Worm (Caenorhabditis elegans) whole organism, young adult: ENCODE data around the gene svh-2.

Experiments used
- B0336.3 ChIP-seq: fragments of 200-800 bp; sonication (Bioruptor generic); IDR thresholded peaks from 2 replicates; pipeline ENCODE4 v1.3.6; 2022; ENCODE audit warnings: missing genetic modification characterization, missing compliant biosample characterization
- C17E4.6 ChIP-seq: fragments of 200-800 bp; sonication (Bioruptor generic); IDR thresholded peaks from 2 replicates; pipeline ENCODE4 v1.3.6; 2022; ENCODE audit warnings: missing genetic modification reagents, missing genetic modification characterization, missing compliant biosample characterization
- F10E7.11 ChIP-seq: sonication (generic microtip); optimal IDR thresholded peaks from 2 replicates; lab custom pipeline; 2017; ENCODE audit warnings: mild to moderate bottlenecking, missing genetic modification characterization, moderate library complexity, missing compliant biosample characterization
- F22D6.2 ChIP-seq: sonication (generic microtip); optimal IDR thresholded peaks from 2 replicates; lab custom pipeline; 2016; ENCODE audit warnings: mild to moderate bottlenecking, missing genetic modification characterization, missing compliant biosample characterization
- F39B2.1 ChIP-seq: fragments of 200-800 bp; sonication (Bioruptor generic); IDR thresholded peaks from 2 replicates; pipeline ENCODE4 v1.3.6; 2022; ENCODE audit warnings: missing genetic modification reagents, missing genetic modification characterization, missing compliant biosample characterization
- F57A8.1 ChIP-seq: fragments of 200-800 bp; sonication (Bioruptor generic); optimal IDR thresholded peaks from 2 replicates; lab custom pipeline; 2018; ENCODE audit warnings: mild to moderate bottlenecking, missing genetic modification characterization, moderate library complexity, missing compliant biosample characterization
- K11D2.4 ChIP-seq: fragments of 200-800 bp; sonication (Bioruptor generic); IDR thresholded peaks from 2 replicates; pipeline ENCODE4 v1.3.6; 2022; ENCODE audit warnings: missing genetic modification reagents, missing genetic modification characterization, missing compliant biosample characterization
- K12H6.12 ChIP-seq: fragments of 200-800 bp; sonication (Bioruptor generic); optimal IDR thresholded peaks from 2 replicates; lab custom pipeline; 2018; ENCODE audit warnings: mild to moderate bottlenecking, missing genetic modification characterization, missing compliant biosample characterization
- Y53G8AR.9 ChIP-seq: fragments of 200-800 bp; sonication (Bioruptor generic); conservative IDR thresholded peaks from 2 replicates; pipeline ENCODE4 v1.3.6; 2022; ENCODE audit warnings: missing genetic modification reagents, missing genetic modification characterization, missing compliant biosample characterization
- Y56A3A.18 ChIP-seq: fragments of 200-800 bp; sonication (Bioruptor generic); IDR thresholded peaks from 2 replicates; pipeline ENCODE4 v1.3.6; 2022; ENCODE audit warnings: missing genetic modification reagents, missing genetic modification characterization, missing compliant biosample characterization
- Y67H2A.10 ChIP-seq: fragments of 200-800 bp; sonication (Bioruptor generic); conservative IDR thresholded peaks from 2 replicates; pipeline ENCODE4 v1.3.6; 2022; ENCODE audit warnings: missing genetic modification reagents, missing genetic modification characterization, missing compliant biosample characterization
- Y95B8A.8 ChIP-seq: fragments of 200-800 bp; sonication (Bioruptor generic); IDR thresholded peaks from 2 replicates; pipeline ENCODE4 v1.3.6; 2022; ENCODE audit warnings: missing genetic modification reagents, missing genetic modification characterization, missing compliant biosample characterization
- attf-6 ChIP-seq: fragments of 200-800 bp; sonication (Bioruptor generic); IDR thresholded peaks from 2 replicates; pipeline ENCODE4 v1.3.6; 2022; ENCODE audit warnings: missing genetic modification reagents, missing genetic modification characterization, missing compliant biosample characterization
- ccch-3 ChIP-seq: fragments of 200-800 bp; sonication (Bioruptor generic); optimal IDR thresholded peaks from 2 replicates; lab custom pipeline; 2018; ENCODE audit warnings: mild to moderate bottlenecking, missing genetic modification characterization, missing compliant biosample characterization
- cebp-1 ChIP-seq, 2 experiments: fragments of 200-800 bp in 1 of 2; sonication (Bioruptor generic) in 1 of 2; sonication (generic microtip) in 1 of 2; IDR thresholded peaks in 1 of 2; optimal IDR thresholded peaks in 1 of 2; 2 replicates each; pipeline versions ENCODE4 v1.3.6 to Lab custom; 2017 to 2022; ENCODE audit warnings: missing compliant biosample characterization in 2 of 2, missing genetic modification characterization in 2 of 2, mild to moderate bottlenecking in 1 of 2, missing genetic modification reagents in 1 of 2, moderate library complexity in 1 of 2
- cebp-2 ChIP-seq: fragments of 200-800 bp; sonication (Bioruptor generic); IDR thresholded peaks from 2 replicates; pipeline ENCODE4 v1.3.6; 2022; ENCODE audit warnings: missing genetic modification characterization, missing compliant biosample characterization
- ceh-58 ChIP-seq: fragments of 200-800 bp; sonication (Bioruptor generic); IDR thresholded peaks from 2 replicates; pipeline ENCODE4 v1.3.6; 2022; ENCODE audit warnings: missing genetic modification characterization, missing compliant biosample characterization
- ceh-79 ChIP-seq: sonication (generic microtip); optimal IDR thresholded peaks from 2 replicates; lab custom pipeline; 2017; ENCODE audit warnings: mild to moderate bottlenecking, missing genetic modification characterization, missing compliant biosample characterization
- chd-7 ChIP-seq: sonication (generic microtip); optimal IDR thresholded peaks from 2 replicates; lab custom pipeline; 2016; ENCODE audit warnings: mild to moderate bottlenecking, missing genetic modification characterization, moderate library complexity, missing compliant biosample characterization
- dpl-1 ChIP-seq: fragments of 150-350 bp; optimal IDR thresholded peaks from 2 replicates; lab custom pipeline; 2014; ENCODE audit warnings: missing biosample characterization, missing genetic modification reagents, missing genetic modification characterization
- ekl-4 ChIP-seq: fragments of 200-800 bp; sonication (Bioruptor generic); IDR thresholded peaks from 2 replicates; pipeline ENCODE4 v1.3.6; 2022; ENCODE audit warnings: missing genetic modification reagents, missing genetic modification characterization, missing compliant biosample characterization
- fkh-3 ChIP-seq: sonication (generic microtip); optimal IDR thresholded peaks from 2 replicates; lab custom pipeline; 2016; ENCODE audit warnings: mild to moderate bottlenecking, missing genetic modification characterization, missing compliant biosample characterization
- gei-17 ChIP-seq: fragments of 200-800 bp; sonication (Bioruptor generic); optimal IDR thresholded peaks from 2 replicates; lab custom pipeline; 2018; ENCODE audit warnings: mild to moderate bottlenecking, missing genetic modification characterization, missing compliant biosample characterization
- hmg-1.2 ChIP-seq: fragments of 200-800 bp; sonication (Bioruptor generic); IDR thresholded peaks from 2 replicates; pipeline ENCODE4 v1.3.6; 2022; ENCODE audit warnings: missing genetic modification reagents, missing genetic modification characterization, missing compliant biosample characterization
- hsf-1 ChIP-seq: fragments of 200-800 bp; sonication (Bioruptor generic); IDR thresholded peaks from 2 replicates; pipeline ENCODE4 v1.3.6; 2022; ENCODE audit warnings: missing genetic modification reagents, missing genetic modification characterization, missing compliant biosample characterization
- let-526 ChIP-seq: fragments of 200-800 bp; sonication (Bioruptor generic); IDR thresholded peaks from 2 replicates; pipeline ENCODE4 v1.3.6; 2022; ENCODE audit warnings: missing genetic modification reagents, missing genetic modification characterization, missing compliant biosample characterization
- let-607 ChIP-seq, 2 experiments: fragments of 200-800 bp in 1 of 2; sonication (Bioruptor generic) in 1 of 2; sonication (generic microtip) in 1 of 2; optimal IDR thresholded peaks; 2 replicates each; lab custom pipeline; 2016 to 2018; ENCODE audit warnings: mild to moderate bottlenecking in 2 of 2, missing compliant biosample characterization in 2 of 2, missing genetic modification characterization in 2 of 2, moderate library complexity in 2 of 2, missing genotype in 1 of 2
- lin-26 ChIP-seq: fragments of 200-800 bp; sonication (Bioruptor generic); IDR thresholded peaks from 2 replicates; pipeline ENCODE4 v1.3.6; 2022; ENCODE audit warnings: missing genetic modification reagents, missing genetic modification characterization, missing compliant biosample characterization
- lin-54 ChIP-seq: fragments of 200-800 bp; sonication (Bioruptor generic); optimal IDR thresholded peaks from 2 replicates; lab custom pipeline; 2018; ENCODE audit warnings: mild to moderate bottlenecking, missing genetic modification characterization, missing compliant biosample characterization
- madf-8 ChIP-seq: fragments of 200-800 bp; sonication (Bioruptor generic); conservative IDR thresholded peaks from 2 replicates; pipeline ENCODE4 v1.3.6; 2022; ENCODE audit warnings: missing genetic modification reagents, missing genetic modification characterization, missing compliant biosample characterization
- mel-28 ChIP-seq: sonication (generic microtip); optimal IDR thresholded peaks from 2 replicates; lab custom pipeline; 2016; ENCODE audit warnings: borderline replicate concordance, mild to moderate bottlenecking, missing genetic modification characterization, missing compliant biosample characterization
- nfya-2 ChIP-seq: fragments of 200-800 bp; sonication (Bioruptor generic); IDR thresholded peaks from 2 replicates; pipeline ENCODE4 v1.3.6; 2022; ENCODE audit warnings: missing genetic modification reagents, missing genetic modification characterization, missing compliant biosample characterization
- nfyb-1 ChIP-seq: fragments of 200-800 bp; sonication (Bioruptor generic); IDR thresholded peaks from 2 replicates; pipeline ENCODE4 v1.3.6; 2022; ENCODE audit warnings: missing genetic modification reagents, missing genetic modification characterization, missing compliant biosample characterization
- pbrm-1 ChIP-seq: fragments of 200-800 bp; sonication (Bioruptor generic); IDR thresholded peaks from 2 replicates; pipeline ENCODE4 v1.3.6; 2022; ENCODE audit warnings: missing genetic modification reagents, missing genetic modification characterization, missing compliant biosample characterization
- rpc-1 ChIP-seq, 2 experiments: fragments of 150-350 bp in 1 of 2; sonication (generic microtip) in 1 of 2; optimal IDR thresholded peaks; 2 replicates each; lab custom pipeline; 2014 to 2018; ENCODE audit warnings: missing biosample characterization in 1 of 2, missing genetic modification characterization in 1 of 2, missing genetic modification reagents in 1 of 2, missing genotype in 1 of 2
- snpc-4 ChIP-seq, 5 experiments: fragments of 150-350 bp in 1 of 5; sonication (generic microtip) in 4 of 5; optimal IDR thresholded peaks; 2 replicates each; lab custom pipeline; 2014 to 2018; ENCODE audit warnings: missing genetic modification characterization in 5 of 5, missing biosample characterization in 3 of 5, antibody characterized with exemption in 2 of 5, mild to moderate bottlenecking in 2 of 5, missing compliant biosample characterization in 2 of 5, missing genotype in 2 of 5, moderate library complexity in 2 of 5, missing genetic modification reagents in 1 of 5
- tbx-9 ChIP-seq: sonication (generic microtip); optimal IDR thresholded peaks from 2 replicates; lab custom pipeline; 2016; ENCODE audit warnings: borderline replicate concordance, missing genetic modification characterization, inconsistent platforms, missing compliant biosample characterization
- tlf-1 ChIP-seq: fragments of 200-800 bp; sonication (Bioruptor generic); optimal IDR thresholded peaks from 2 replicates; lab custom pipeline; 2018; ENCODE audit warnings: mild to moderate bottlenecking, missing genetic modification characterization, missing compliant biosample characterization
- unc-62 ChIP-seq: fragments of 150-350 bp; optimal IDR thresholded peaks from 2 replicates; lab custom pipeline; 2014; ENCODE audit warnings: missing biosample characterization, missing genetic modification reagents, missing genetic modification characterization
- ztf-22 ChIP-seq: fragments of 200-800 bp; sonication (Bioruptor generic); optimal IDR thresholded peaks from 2 replicates; lab custom pipeline; 2018; ENCODE audit warnings: mild to moderate bottlenecking, missing genetic modification characterization, moderate library complexity, missing compliant biosample characterization
- ztf-25 ChIP-seq: fragments of 200-800 bp; sonication (Bioruptor generic); IDR thresholded peaks from 2 replicates; pipeline ENCODE4 v1.3.6; 2022; ENCODE audit warnings: missing genetic modification reagents, missing genetic modification characterization, missing compliant biosample characterization
- ztf-26 ChIP-seq: sonication (generic microtip); optimal IDR thresholded peaks from 2 replicates; lab custom pipeline; 2017; ENCODE audit warnings: missing genetic modification characterization, missing compliant biosample characterization
- ztf-3 ChIP-seq: fragments of 200-800 bp; sonication (Bioruptor generic); optimal IDR thresholded peaks from 2 replicates; lab custom pipeline; 2018; ENCODE audit warnings: mild to moderate bottlenecking, missing genetic modification characterization, missing compliant biosample characterization
- ztf-6 ChIP-seq: fragments of 200-800 bp; sonication (Bioruptor generic); IDR thresholded peaks from 2 replicates; pipeline ENCODE4 v1.3.6; 2022; ENCODE audit warnings: missing genetic modification reagents, missing genetic modification characterization, missing compliant biosample characterization

The svh-2 gene

DNA sequence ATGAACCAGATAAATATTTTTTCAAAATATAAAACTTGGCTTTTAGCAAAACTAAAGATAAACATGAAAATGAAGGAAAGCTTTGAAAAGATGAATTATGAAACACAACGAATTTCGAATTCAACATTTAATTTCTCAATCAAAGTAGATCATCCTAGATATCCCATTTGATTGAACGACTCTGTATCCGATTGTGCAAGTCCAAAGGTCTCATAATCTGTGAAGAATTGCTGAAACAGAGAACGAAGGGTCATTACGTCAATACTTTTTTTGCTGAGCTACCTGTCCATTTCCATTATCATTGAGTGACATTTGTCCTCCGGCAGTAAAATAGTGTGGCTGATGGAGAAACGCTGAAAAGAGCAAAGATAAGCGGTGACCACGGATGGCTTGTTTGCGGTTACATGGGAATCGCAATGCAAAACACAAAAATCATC is 30.4 kb upstream of the svh-2 start (continued):
- TF ChIP-seq Y95B8A.8 (GFP tag; lab: Robert Waterston, UW) (peak; percentile 78; the same call in 1 of the 2 replicates), ceh-79 (tag; lab: Kevin White, UChicago) (no peak), hmg-1.2 (peak; percentile 35; the same call in 1 of the 2 replicates), snpc-4 (GFP tag; optimal IDR thresholded peaks at IDR 0.05; lab: Kevin White, UChicago) (no peak), snpc-4 (tag; optimal IDR thresholded peaks at IDR 0.05; lab: Kevin White, UChicago) (no peak), madf-8 (no peak), ztf-25 (GFP tag; lab: Robert Waterston, UW) (no peak), cebp-2 (0 out of 2 replicates have a peak, but pooled peaks have one; percentile 81), tlf-1 (peak; percentile 69), mel-28 (tag; lab: Kevin White, UChicago) (no peak), F10E7.11 (tag; lab: Kevin White, UChicago) (peak; percentile 73), ekl-4 (GFP tag; lab: Robert Waterston, UW) (peak; percentile 71), K12H6.12 (tag; lab: Kevin White, UChicago) (no peak), lin-26 (GFP tag; lab: Robert Waterston, UW) (no peak), C17E4.6 (GFP tag; lab: Robert Waterston, UW) (peak; percentile 19; the same call in 1 of the 2 replicates), unc-62 (GFP tag; lab: Kevin White, UChicago) (peak; percentile 66), nfya-2 (0 out of 2 replicates have a peak, but pooled peaks have one; percentile 57), gei-17 (GFP tag; lab: Kevin White, UChicago) (peak; percentile 55), Y67H2A.10 (no peak), K11D2.4 (GFP tag; lab: Robert Waterston, UW) (0 out of 2 replicates have a peak, but pooled peaks have one; percentile 21), ztf-6 (GFP tag; lab: Robert Waterston, UW) (no peak), ztf-3 (GFP tag; lab: Kevin White, UChicago) (peak; percentile 4), cebp-1 (GFP tag; IDR thresholded peaks at IDR 0.05; lab: Robert Waterston, UW) (no peak), cebp-1 (tag; optimal IDR thresholded peaks at IDR 0.05; lab: Kevin White, UChicago) (peak; percentile 79), chd-7 (tag; lab: Kevin White, UChicago) (peak; percentile 87), pbrm-1 (GFP tag; lab: Robert Waterston, UW) (peak; percentile 45), Y53G8AR.9 (GFP tag; lab: Robert Waterston, UW) (peak; percentile 92), let-607 (tag; optimal IDR thresholded peaks at IDR 0.05; lab: Kevin White, UChicago) (peak; percentile 51 to 59), dpl-1 (GFP tag; lab: Kevin White, UChicago) (no peak), nfyb-1 (GFP tag; lab: Robert Waterston, UW) (peak; percentile 90), ztf-22 (peak; percentile 40)

ce11 chrX:6530046-6530445 is 23.0 kb upstream of the svh-2 start, which contains the start of gene ceh-60:
Gene ceh-60, minus strand, starts transcription at chrX:6530146.
- TF ChIP-seq F22D6.2 (tag; lab: Kevin White, UChicago) = no peak
- no peak for TF ChIP-seq let-526
- TF ChIP-seq ceh-58 (GFP tag; lab: Robert Waterston, UW) = no peak
- no peak for TF ChIP-seq ekl-4 (GFP tag; lab: Robert Waterston, UW)
- no peak for TF ChIP-seq C17E4.6 (GFP tag; lab: Robert Waterston, UW)
- no peak for TF ChIP-seq lin-54 (GFP tag; lab: Kevin White, UChicago)
- no peak for TF ChIP-seq hsf-1
- no peak for TF ChIP-seq attf-6 (GFP tag; lab: Robert Waterston, UW)
- TF ChIP-seq Y56A3A.18 (GFP tag; lab: Robert Waterston, UW) = no peak
- no peak for TF ChIP-seq ztf-6 (GFP tag; lab: Robert Waterston, UW)
- TF ChIP-seq ztf-26 = no peak
- TF ChIP-seq ccch-3 (GFP tag; lab: Kevin White, UChicago) = no peak
- no peak for TF ChIP-seq rpc-1 (optimal IDR thresholded peaks at IDR 0.05; lab: Kevin White, UChicago)
- no peak for TF ChIP-seq rpc-1 (tag; optimal IDR thresholded peaks at IDR 0.05; lab: Kevin White, UChicago)
- TF ChIP-seq B0336.3 (GFP tag; lab: Robert Waterston, UW) = no peak
- no peak for TF ChIP-seq tbx-9 (tag; lab: Kevin White, UChicago)
- TF ChIP-seq F39B2.1 = no peak
- no peak for TF ChIP-seq F57A8.1 (GFP tag; lab: Kevin White, UChicago)
- no peak for TF ChIP-seq lin-26 (GFP tag; lab: Robert Waterston, UW)
- TF ChIP-seq fkh-3 (tag; lab: Kevin White, UChicago) = no peak
- TF ChIP-seq, all 124 proteins: peak for 0
